Fruit fly (Drosophila melanogaster) whole organism: ENCODE measurements around the gene CG17109.

Source experiments
- EcR ChIP-seq, 2 experiments: fragments of >200 bp; optimal IDR thresholded peaks; 2 replicates each; lab custom pipeline; 2017; ENCODE audit warnings: missing biosample characterization in 2 of 2, missing genetic modification characterization in 2 of 2, missing genetic modification reagents in 2 of 2
- pan ChIP-seq: fragments of >200 bp; optimal IDR thresholded peaks from 2 replicates; lab custom pipeline; 2017
- psq ChIP-seq: fragments of >200 bp; optimal IDR thresholded peaks from 2 replicates; lab custom pipeline; 2017
- usp ChIP-seq: fragments of >200 bp; optimal IDR thresholded peaks from 2 replicates; lab custom pipeline; 2017; ENCODE audit warnings: missing biosample characterization, missing genetic modification characterization, mixed read lengths

DNA sequence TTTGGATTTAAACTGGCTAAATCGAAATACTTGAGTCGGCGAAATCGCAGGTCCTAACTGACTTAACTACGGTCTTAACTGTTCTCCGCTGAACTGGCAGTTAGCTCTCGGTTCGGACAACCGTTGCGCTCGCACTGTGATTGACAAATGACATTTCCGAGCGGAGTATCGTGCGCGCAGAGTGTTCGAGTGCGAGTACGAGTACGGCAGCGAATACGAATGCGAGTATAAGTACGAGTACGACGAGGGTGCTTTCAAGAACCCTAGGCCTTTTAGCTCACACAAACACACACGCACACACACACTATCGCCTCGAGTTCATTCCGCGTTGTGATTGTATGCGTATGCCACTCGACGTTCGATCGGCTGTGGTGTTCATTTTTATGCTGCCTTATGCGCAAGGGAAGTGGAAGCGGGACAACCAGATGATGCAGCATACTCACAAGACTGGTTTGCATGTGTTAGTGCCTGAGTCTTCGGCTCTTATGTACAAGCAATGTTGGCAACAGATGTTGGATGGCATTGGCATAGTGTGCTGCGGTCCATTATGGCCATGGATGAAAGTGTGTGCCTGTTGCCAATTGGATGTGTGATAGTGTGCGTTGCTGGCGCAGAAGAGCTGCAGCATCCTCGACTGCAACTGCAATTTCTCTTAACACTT is 46.3 kb downstream of the CG17109 start, which contains the start of gene hh:
- TF ChIP-seq pan (no peak), psq (lab: Kevin White, UChicago) (no peak), EcR (GFP tag; optimal IDR thresholded peaks at IDR 0.05; lab: Kevin White, UChicago) (no peak), usp (GFP tag; lab: Kevin White, UChicago) (no peak)
